ENCODE assay signal across 1 worm cellular context in genomic region chrIV:8782172-8782571, ce11.
TF ChIP-seq lines count a peak whose summit lies in the region.

No protein-coding gene starts in this region.

TF ChIP-seq in whole organism, L4 larva, 104 proteins besides CTCF, POLR2A, EP300 and RAD21 (continued from another document):
- TF ChIP-seq unc-62 (GFP tag; optimal IDR thresholded peaks at IDR 0.05 in 1 of 2; lab: Kevin White, UChicago): peak in 1 of 2 experiments; percentile 98
- no peak for TF ChIP-seq unc-62 (tag; optimal IDR thresholded peaks at IDR 0.05; lab: Kevin White, UChicago)
- no peak; the same call in 1 of the 2 replicates for TF ChIP-seq set-16 (GFP tag; IDR thresholded peaks at IDR 0.05; lab: Robert Waterston, UW)
- TF ChIP-seq jun-1 (tag; optimal IDR thresholded peaks at IDR 0.05; lab: Kevin White, UChicago): peak; percentile 11
- TF ChIP-seq lsy-2 (tag; optimal IDR thresholded peaks at IDR 0.05; lab: Kevin White, UChicago): no peak
- peak; percentile 78 for TF ChIP-seq nhr-25 (tag; optimal IDR thresholded peaks at IDR 0.05; lab: Kevin White, UChicago; ENCODE audit: borderline replicate concordance, insufficient read depth)
- TF ChIP-seq mdl-1 (tag; optimal IDR thresholded peaks at IDR 0.05; lab: Kevin White, UChicago): peak in 1 of 2 experiments; percentile 88
- TF ChIP-seq daf-12 (tag; optimal IDR thresholded peaks at IDR 0.05; lab: Kevin White, UChicago): no peak
- TF ChIP-seq pha-4 (GFP tag; IDR thresholded peaks at IDR 0.05; lab: Robert Waterston, UW): no peak
- TF ChIP-seq pha-4 (tag; optimal IDR thresholded peaks at IDR 0.05; lab: Kevin White, UChicago): peak; percentile 34
- peak; percentile 94 for TF ChIP-seq aha-1 (tag; lab: Kevin White, UChicago)
- TF ChIP-seq ztf-7 (tag; optimal IDR thresholded peaks at IDR 0.05; lab: Kevin White, UChicago): no peak
- TF ChIP-seq Y48G9A.11 (GFP tag; IDR thresholded peaks at IDR 0.05; lab: Robert Waterston, UW): no peak
- no peak for TF ChIP-seq arid-1 (GFP tag; conservative IDR thresholded peaks at IDR 0.05; lab: Robert Waterston, UW)
- peak; percentile 60 for TF ChIP-seq nhr-48 (tag; optimal IDR thresholded peaks at IDR 0.05; lab: Kevin White, UChicago)
- no peak for TF ChIP-seq ceh-82 (tag; optimal IDR thresholded peaks at IDR 0.05; lab: Kevin White, UChicago)
- no peak for TF ChIP-seq ceh-28 (tag; optimal IDR thresholded peaks at IDR 0.05; lab: Kevin White, UChicago)
